Worm (Caenorhabditis elegans) whole organism, young adult: ENCODE data around the gene F55C5.10.

Experiments used
- B0035.1 ChIP-seq: sonication (generic microtip); optimal IDR thresholded peaks from 2 replicates; lab custom pipeline; 2016; ENCODE audit warnings: missing genetic modification characterization, mild to moderate bottlenecking, missing compliant biosample characterization, missing genotype, missing genetic modification reagents
- B0336.3 ChIP-seq: fragments of 200-800 bp; sonication (Bioruptor generic); IDR thresholded peaks from 2 replicates; pipeline ENCODE4 v1.3.6; 2022; ENCODE audit warnings: missing genetic modification characterization, missing compliant biosample characterization
- C17E4.6 ChIP-seq: fragments of 200-800 bp; sonication (Bioruptor generic); IDR thresholded peaks from 2 replicates; pipeline ENCODE4 v1.3.6; 2022; ENCODE audit warnings: missing genetic modification reagents, missing genetic modification characterization, missing compliant biosample characterization
- D2030.7 ChIP-seq: fragments of 200-800 bp; sonication (Bioruptor generic); IDR thresholded peaks from 2 replicates; pipeline ENCODE4 v1.3.6; 2022; ENCODE audit warnings: missing genetic modification reagents, missing genetic modification characterization, missing compliant biosample characterization
- F37B4.10 ChIP-seq: fragments of 200-800 bp; sonication (Bioruptor generic); IDR thresholded peaks from 2 replicates; pipeline ENCODE4 v1.3.6; 2022; ENCODE audit warnings: missing genetic modification characterization, missing compliant biosample characterization
- ama-1 ChIP-seq, 3 experiments: fragments of 150-350 bp in 1 of 3; sonication (generic microtip) in 2 of 3; optimal IDR thresholded peaks; 2 replicates each; lab custom pipeline; 2014 to 2018; ENCODE audit warnings: missing biosample characterization in 2 of 3, missing genetic modification characterization in 2 of 3, missing genetic modification reagents in 2 of 3
- athp-1 ChIP-seq: sonication (generic microtip); optimal IDR thresholded peaks from 2 replicates; lab custom pipeline; 2017; ENCODE audit warnings: mild to moderate bottlenecking, missing genetic modification characterization, missing compliant biosample characterization
- attf-5 ChIP-seq: fragments of 200-800 bp; sonication (Bioruptor generic); optimal IDR thresholded peaks from 2 replicates; lab custom pipeline; 2018; ENCODE audit warnings: mild to moderate bottlenecking, missing genetic modification characterization, missing compliant biosample characterization
- attf-6 ChIP-seq: fragments of 200-800 bp; sonication (Bioruptor generic); IDR thresholded peaks from 2 replicates; pipeline ENCODE4 v1.3.6; 2022; ENCODE audit warnings: missing genetic modification reagents, missing genetic modification characterization, missing compliant biosample characterization
- bed-1 ChIP-seq: fragments of 200-800 bp; sonication (Bioruptor generic); IDR thresholded peaks from 2 replicates; pipeline ENCODE4 v1.3.6; 2022; ENCODE audit warnings: missing genetic modification reagents, missing genetic modification characterization, missing compliant biosample characterization
- ccch-3 ChIP-seq: fragments of 200-800 bp; sonication (Bioruptor generic); optimal IDR thresholded peaks from 2 replicates; lab custom pipeline; 2018; ENCODE audit warnings: mild to moderate bottlenecking, missing genetic modification characterization, missing compliant biosample characterization
- cebp-1 ChIP-seq, 2 experiments: fragments of 200-800 bp in 1 of 2; sonication (Bioruptor generic) in 1 of 2; sonication (generic microtip) in 1 of 2; IDR thresholded peaks in 1 of 2; optimal IDR thresholded peaks in 1 of 2; 2 replicates each; pipeline versions ENCODE4 v1.3.6 to Lab custom; 2017 to 2022; ENCODE audit warnings: missing compliant biosample characterization in 2 of 2, missing genetic modification characterization in 2 of 2, mild to moderate bottlenecking in 1 of 2, missing genetic modification reagents in 1 of 2, moderate library complexity in 1 of 2
- ceh-100 ChIP-seq: fragments of 200-800 bp; sonication (Bioruptor generic); IDR thresholded peaks from 2 replicates; pipeline ENCODE4 v1.3.6; 2022; ENCODE audit warnings: missing genetic modification reagents, missing genetic modification characterization, missing compliant biosample characterization
- ceh-91 ChIP-seq: fragments of 200-800 bp; sonication (Bioruptor generic); IDR thresholded peaks from 2 replicates; pipeline ENCODE4 v1.3.6; 2022; ENCODE audit warnings: missing genetic modification reagents, missing genetic modification characterization, missing compliant biosample characterization
- dpff-1 ChIP-seq: sonication (generic microtip); optimal IDR thresholded peaks from 2 replicates; lab custom pipeline; 2017; ENCODE audit warnings: mild to moderate bottlenecking, missing genetic modification characterization, missing compliant biosample characterization
- egrh-3 ChIP-seq: fragments of 200-800 bp; sonication (Bioruptor generic); IDR thresholded peaks from 2 replicates; pipeline ENCODE4 v1.3.6; 2022; ENCODE audit warnings: missing genetic modification reagents, missing genetic modification characterization, missing compliant biosample characterization
- ets-4 ChIP-seq: fragments of 200-800 bp; sonication (Bioruptor generic); optimal IDR thresholded peaks from 2 replicates; lab custom pipeline; 2018; ENCODE audit warnings: mild to moderate bottlenecking, missing genetic modification characterization, missing compliant biosample characterization
- fkh-3 ChIP-seq: sonication (generic microtip); optimal IDR thresholded peaks from 2 replicates; lab custom pipeline; 2016; ENCODE audit warnings: mild to moderate bottlenecking, missing genetic modification characterization, missing compliant biosample characterization
- hmg-1.2 ChIP-seq: fragments of 200-800 bp; sonication (Bioruptor generic); IDR thresholded peaks from 2 replicates; pipeline ENCODE4 v1.3.6; 2022; ENCODE audit warnings: missing genetic modification reagents, missing genetic modification characterization, missing compliant biosample characterization
- hrde-1 ChIP-seq: sonication (generic microtip); optimal IDR thresholded peaks from 2 replicates; lab custom pipeline; 2016; ENCODE audit warnings: missing genetic modification characterization, mild to moderate bottlenecking, missing compliant biosample characterization, moderate library complexity, missing genotype, missing genetic modification reagents, borderline replicate concordance
- let-526 ChIP-seq: fragments of 200-800 bp; sonication (Bioruptor generic); IDR thresholded peaks from 2 replicates; pipeline ENCODE4 v1.3.6; 2022; ENCODE audit warnings: missing genetic modification reagents, missing genetic modification characterization, missing compliant biosample characterization
- lin-26 ChIP-seq: fragments of 200-800 bp; sonication (Bioruptor generic); IDR thresholded peaks from 2 replicates; pipeline ENCODE4 v1.3.6; 2022; ENCODE audit warnings: missing genetic modification reagents, missing genetic modification characterization, missing compliant biosample characterization
- madf-10 ChIP-seq: sonication (generic microtip); optimal IDR thresholded peaks from 2 replicates; lab custom pipeline; 2016; ENCODE audit warnings: mild to moderate bottlenecking, missing genetic modification characterization, missing compliant biosample characterization
- madf-8 ChIP-seq: fragments of 200-800 bp; sonication (Bioruptor generic); conservative IDR thresholded peaks from 2 replicates; pipeline ENCODE4 v1.3.6; 2022; ENCODE audit warnings: missing genetic modification reagents, missing genetic modification characterization, missing compliant biosample characterization
- mel-28 ChIP-seq: sonication (generic microtip); optimal IDR thresholded peaks from 2 replicates; lab custom pipeline; 2016; ENCODE audit warnings: borderline replicate concordance, mild to moderate bottlenecking, missing genetic modification characterization, missing compliant biosample characterization
- mes-4 ChIP-seq: sonication (generic microtip); optimal IDR thresholded peaks from 2 replicates; lab custom pipeline; 2016; ENCODE audit warnings: missing genotype, missing genetic modification characterization, missing compliant biosample characterization
- mxl-1 ChIP-seq: sonication (generic microtip); optimal IDR thresholded peaks from 2 replicates; lab custom pipeline; 2016; ENCODE audit warnings: missing genetic modification characterization, missing compliant biosample characterization
- rpc-1 ChIP-seq, 2 experiments: fragments of 150-350 bp in 1 of 2; sonication (generic microtip) in 1 of 2; optimal IDR thresholded peaks; 2 replicates each; lab custom pipeline; 2014 to 2018; ENCODE audit warnings: missing biosample characterization in 1 of 2, missing genetic modification characterization in 1 of 2, missing genetic modification reagents in 1 of 2, missing genotype in 1 of 2
- sdz-38 ChIP-seq: sonication (generic microtip); optimal IDR thresholded peaks from 2 replicates; lab custom pipeline; 2016; ENCODE audit warnings: missing genotype, missing genetic modification characterization, missing compliant biosample characterization
- sea-2 ChIP-seq: fragments of 200-800 bp; sonication (Bioruptor generic); IDR thresholded peaks from 2 replicates; pipeline ENCODE4 v1.3.6; 2022; ENCODE audit warnings: missing genetic modification characterization, missing compliant biosample characterization
- snpc-1.3 ChIP-seq: sonication (generic microtip); optimal IDR thresholded peaks from 2 replicates; lab custom pipeline; 2017; ENCODE audit warnings: missing genetic modification characterization, mild to moderate bottlenecking, missing compliant biosample characterization, antibody characterized with exemption, moderate library complexity, missing genotype, missing genetic modification reagents; ENCODE audit not compliant: insufficient read depth
- snpc-3.4 ChIP-seq: sonication (generic microtip); optimal IDR thresholded peaks from 2 replicates; lab custom pipeline; 2017; ENCODE audit warnings: missing genetic modification characterization, mild to moderate bottlenecking, missing compliant biosample characterization, antibody characterized with exemption, moderate library complexity, missing genotype, missing genetic modification reagents
- snpc-4 ChIP-seq, 5 experiments: fragments of 150-350 bp in 1 of 5; sonication (generic microtip) in 4 of 5; optimal IDR thresholded peaks; 2 replicates each; lab custom pipeline; 2014 to 2018; ENCODE audit warnings: missing genetic modification characterization in 5 of 5, missing biosample characterization in 3 of 5, antibody characterized with exemption in 2 of 5, mild to moderate bottlenecking in 2 of 5, missing compliant biosample characterization in 2 of 5, missing genotype in 2 of 5, moderate library complexity in 2 of 5, missing genetic modification reagents in 1 of 5
- zim-3 ChIP-seq: sonication (generic microtip); optimal IDR thresholded peaks from 2 replicates; lab custom pipeline; 2017; ENCODE audit warnings: mild to moderate bottlenecking, missing genetic modification characterization, moderate library complexity, missing compliant biosample characterization
- ztf-18 ChIP-seq: sonication (generic microtip); optimal IDR thresholded peaks from 2 replicates; lab custom pipeline; 2016; ENCODE audit warnings: missing genotype, mild to moderate bottlenecking, missing genetic modification characterization, missing compliant biosample characterization
- ztf-26 ChIP-seq: sonication (generic microtip); optimal IDR thresholded peaks from 2 replicates; lab custom pipeline; 2017; ENCODE audit warnings: missing genetic modification characterization, missing compliant biosample characterization
- ztf-28 ChIP-seq: fragments of 200-800 bp; sonication (Bioruptor generic); IDR thresholded peaks from 2 replicates; pipeline ENCODE4 v1.3.6; 2022; ENCODE audit warnings: missing genetic modification reagents, missing genetic modification characterization, missing compliant biosample characterization
- ztf-3 ChIP-seq: fragments of 200-800 bp; sonication (Bioruptor generic); optimal IDR thresholded peaks from 2 replicates; lab custom pipeline; 2018; ENCODE audit warnings: mild to moderate bottlenecking, missing genetic modification characterization, missing compliant biosample characterization
- ztf-6 ChIP-seq: fragments of 200-800 bp; sonication (Bioruptor generic); IDR thresholded peaks from 2 replicates; pipeline ENCODE4 v1.3.6; 2022; ENCODE audit warnings: missing genetic modification reagents, missing genetic modification characterization, missing compliant biosample characterization

The F55C5.10 gene

DNA sequence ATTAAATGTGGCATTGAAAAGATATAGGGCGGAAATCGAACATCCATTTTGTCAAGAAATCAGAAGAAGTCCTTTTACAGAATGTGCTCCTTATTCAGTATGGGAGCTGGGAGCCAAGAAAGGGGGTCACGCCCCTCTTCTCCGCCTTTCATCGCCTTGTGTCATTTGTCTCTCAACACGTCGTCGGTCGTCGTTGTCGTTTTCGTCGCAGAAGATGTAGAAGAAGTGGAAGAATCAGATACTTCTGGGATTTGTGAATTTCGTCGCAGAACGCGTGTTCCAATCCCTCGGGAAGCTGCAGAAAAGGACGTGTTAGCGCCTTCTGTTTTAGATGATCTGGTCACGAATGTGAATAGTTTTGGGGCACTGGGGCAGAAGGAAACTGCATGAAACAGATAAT, 6.3 kb upstream of the F55C5.10 start, which contains the start of gene bnc-1:
bnc-1 (minus strand) TSS at position 101 of the 400 bp plus-strand sequence.
- TF ChIP-seq egrh-3 (GFP tag; lab: Robert Waterston, UW) (no peak), hrde-1 (tag; lab: Kevin White, UChicago) (no peak), ztf-18 (no peak), B0035.1 (tag; lab: Kevin White, UChicago) (no peak), lin-26 (GFP tag; lab: Robert Waterston, UW) (no peak), ztf-26 (tag; lab: Kevin White, UChicago) (no peak), mel-28 (no peak), ets-4 (GFP tag; lab: Kevin White, UChicago) (no peak), rpc-1 (optimal IDR thresholded peaks at IDR 0.05; lab: Kevin White, UChicago) (no peak), rpc-1 (tag; optimal IDR thresholded peaks at IDR 0.05; lab: Kevin White, UChicago) (no peak), ztf-28 (GFP tag; lab: Robert Waterston, UW) (no peak), madf-8 (GFP tag; lab: Robert Waterston, UW) (no peak), C17E4.6 (GFP tag; lab: Robert Waterston, UW) (no peak), ztf-3 (GFP tag; lab: Kevin White, UChicago) (no peak), sdz-38 (tag; lab: Kevin White, UChicago) (no peak), ceh-91 (GFP tag; lab: Robert Waterston, UW) (no peak), ceh-100 (no peak), B0336.3 (GFP tag; lab: Robert Waterston, UW) (no peak), let-526 (GFP tag; lab: Robert Waterston, UW) (no peak), bed-1 (GFP tag; lab: Robert Waterston, UW) (no peak)

DNA sequence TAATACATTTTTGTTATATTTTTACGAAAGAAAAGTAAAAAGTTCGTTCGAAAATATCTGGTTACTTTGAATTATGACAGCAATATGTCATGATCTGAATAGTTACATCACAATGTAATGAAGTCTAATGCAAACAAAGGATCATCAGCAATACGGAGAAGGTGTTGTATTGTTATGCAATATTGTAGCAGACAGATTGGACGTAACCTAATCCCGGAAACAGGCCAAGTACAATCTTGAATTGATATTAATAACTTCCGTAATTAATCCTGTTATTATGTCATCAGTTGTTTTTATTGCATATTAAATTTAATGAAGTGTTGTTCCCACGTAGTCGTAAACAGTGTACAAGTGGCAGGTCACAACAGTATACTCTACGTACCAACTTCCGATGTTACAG, 1.8 kb upstream of the F55C5.10 start:
- TF ChIP-seq attf-6 (no peak), mxl-1 (no peak), hmg-1.2 (GFP tag; lab: Robert Waterston, UW) (no peak), athp-1 (tag; lab: Kevin White, UChicago) (no peak), ccch-3 (no peak), ama-1 (optimal IDR thresholded peaks at IDR 0.05; lab: Kevin White, UChicago) (no peak), ama-1 (GFP tag; optimal IDR thresholded peaks at IDR 0.05; lab: Kevin White, UChicago) (no peak), ztf-6 (GFP tag; lab: Robert Waterston, UW) (no peak), fkh-3 (tag; lab: Kevin White, UChicago) (no peak), attf-5 (no peak), D2030.7 (GFP tag; lab: Robert Waterston, UW) (no peak), mes-4 (no peak), snpc-4 (GFP tag; optimal IDR thresholded peaks at IDR 0.05; lab: Kevin White, UChicago) (no peak), snpc-4 (tag; optimal IDR thresholded peaks at IDR 0.05; lab: Kevin White, UChicago) (no peak), dpff-1 (no peak), sea-2 (GFP tag; lab: Robert Waterston, UW) (no peak), cebp-1 (GFP tag; IDR thresholded peaks at IDR 0.05; lab: Robert Waterston, UW) (no peak), cebp-1 (tag; optimal IDR thresholded peaks at IDR 0.05; lab: Kevin White, UChicago) (no peak), snpc-1.3 (tag; lab: Kevin White, UChicago) (no peak)

DNA sequence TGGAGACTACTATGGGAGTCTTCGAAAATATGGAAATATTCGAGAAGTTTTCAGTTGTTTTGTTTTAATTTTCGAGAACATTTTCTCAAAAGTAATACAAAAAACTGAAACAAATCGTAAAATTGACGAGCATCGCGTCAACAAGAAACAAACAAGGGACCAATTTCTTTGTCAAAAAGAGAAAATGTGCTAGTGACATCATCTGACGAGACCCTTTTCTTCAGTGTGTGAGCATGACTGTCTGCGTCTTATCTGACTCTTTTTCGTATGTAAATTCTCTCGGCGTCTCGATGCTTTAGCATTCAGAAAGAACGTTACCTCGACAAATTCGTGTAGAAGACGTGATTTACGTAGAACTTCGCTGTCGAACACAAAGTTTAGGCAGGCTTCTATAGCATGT, 4.4 kb downstream of the F55C5.10 start:
- TF ChIP-seq F37B4.10 (no peak), ama-1 (optimal IDR thresholded peaks at IDR 0.05; lab: Kevin White, UChicago) (no peak), ama-1 (GFP tag; optimal IDR thresholded peaks at IDR 0.05; lab: Kevin White, UChicago) (no peak), madf-8 (GFP tag; lab: Robert Waterston, UW) (no peak), zim-3 (tag; lab: Kevin White, UChicago) (no peak), madf-10 (tag; lab: Kevin White, UChicago) (no peak), ztf-18 (no peak), snpc-3.4 (tag; lab: Kevin White, UChicago) (no peak)
